Worm (Caenorhabditis elegans) whole organism, early embryonic: ENCODE measurements around the gene mrpl-22.

Source experiments
- B0310.2 ChIP-seq: sonication (generic microtip); optimal IDR thresholded peaks from 2 replicates; lab custom pipeline; 2016; ENCODE audit warnings: mild to moderate bottlenecking, missing genetic modification characterization, missing compliant biosample characterization
- ama-1 ChIP-seq: fragments of 150-350 bp; optimal IDR thresholded peaks from 2 replicates; lab custom pipeline; 2014
- ceh-13 ChIP-seq: fragments of 200-800 bp; sonication (Bioruptor generic); optimal IDR thresholded peaks from 2 replicates; lab custom pipeline; 2018; ENCODE audit warnings: mild to moderate bottlenecking, missing genetic modification characterization, missing compliant biosample characterization
- ceh-36 ChIP-seq: sonication (generic microtip); optimal IDR thresholded peaks from 2 replicates; lab custom pipeline; 2016; ENCODE audit warnings: missing genetic modification characterization, inconsistent platforms, missing compliant biosample characterization
- flt-1 ChIP-seq: fragments of 200-800 bp; sonication (Bioruptor generic); IDR thresholded peaks from 2 replicates; pipeline ENCODE4 v1.3.6; 2022; ENCODE audit warnings: missing genetic modification characterization, missing compliant biosample characterization
- hmbx-1 ChIP-seq: sonication (generic microtip); optimal IDR thresholded peaks from 2 replicates; lab custom pipeline; 2016; ENCODE audit warnings: mild to moderate bottlenecking, missing genetic modification characterization, missing compliant biosample characterization
- hmg-4 ChIP-seq: fragments of 200-800 bp; sonication (Bioruptor generic); optimal IDR thresholded peaks from 2 replicates; lab custom pipeline; 2018; ENCODE audit warnings: mild to moderate bottlenecking, missing genetic modification characterization, missing compliant biosample characterization
- hnd-1 ChIP-seq: sonication (generic microtip); optimal IDR thresholded peaks from 2 replicates; lab custom pipeline; 2016; ENCODE audit warnings: missing genetic modification characterization, missing compliant biosample characterization
- sea-1 ChIP-seq: fragments of 200-800 bp; sonication (Bioruptor generic); conservative IDR thresholded peaks from 2 replicates; pipeline ENCODE4 v1.3.6; 2022; ENCODE audit warnings: missing genetic modification characterization, missing compliant biosample characterization
- tbx-11 ChIP-seq: fragments of 200-800 bp; sonication (Bioruptor generic); IDR thresholded peaks from 2 replicates; pipeline ENCODE4 v1.3.6; 2022; ENCODE audit warnings: missing genetic modification characterization, missing compliant biosample characterization
- tbx-37 ChIP-seq: fragments of 200-800 bp; sonication (Bioruptor generic); conservative IDR thresholded peaks from 2 replicates; pipeline ENCODE4 v1.3.6; 2022; ENCODE audit warnings: missing genetic modification reagents, missing genetic modification characterization, missing compliant biosample characterization

DNA sequence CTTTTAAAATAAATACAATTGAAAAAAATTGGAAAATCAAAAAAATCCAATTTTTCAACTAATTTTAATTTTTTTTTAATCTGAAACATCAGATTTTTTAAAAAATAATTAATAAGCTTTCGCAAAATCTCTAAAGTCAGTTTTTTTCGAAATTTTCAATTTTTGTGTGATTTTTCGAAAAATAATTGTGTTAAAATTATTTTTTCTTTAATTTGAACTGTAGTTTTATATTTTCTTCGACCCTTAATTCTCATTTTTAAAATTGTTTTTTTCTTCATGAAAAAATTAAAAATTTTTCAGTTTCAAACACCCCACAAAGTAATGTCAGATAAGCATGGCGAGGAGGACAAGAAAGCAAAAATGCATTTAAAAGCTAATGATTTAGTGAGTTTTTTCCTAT, 10.2 kb upstream of the mrpl-22 start, which contains the start of gene rabx-5:
- no peak for TF ChIP-seq tbx-37
- TF ChIP-seq hnd-1 = no peak
- no peak for TF ChIP-seq flt-1 (GFP tag; lab: Robert Waterston, UW)
- no peak for TF ChIP-seq ama-1
- no peak for TF ChIP-seq hmg-4 (GFP tag; lab: Kevin White, UChicago)
- no peak for TF ChIP-seq B0310.2 (tag; lab: Kevin White, UChicago)
- no peak for TF ChIP-seq hmbx-1 (tag; lab: Kevin White, UChicago)
- TF ChIP-seq tbx-11 = no peak
- no peak for TF ChIP-seq ceh-36 (tag; lab: Kevin White, UChicago)
- no peak for TF ChIP-seq sea-1 (GFP tag; lab: Robert Waterston, UW)
- no peak for TF ChIP-seq ceh-13 (GFP tag; lab: Kevin White, UChicago)
